Fruit fly (Drosophila melanogaster): ENCODE results near the gene Unc-115b.

- TF ChIP-seq CG9948 (tag; optimal IDR thresholded peaks at IDR 0.05) (no peak), CG8159 (tag; optimal IDR thresholded peaks at IDR 0.05) (no peak), CG14655 (GFP tag; optimal IDR thresholded peaks at IDR 0.05) (no peak), CG12605 (GFP tag; IDR thresholded peaks at IDR 0.05) (no peak), CG32121 (GFP tag; IDR thresholded peaks at IDR 0.05) (no peak), CG10348 (GFP tag; IDR thresholded peaks at IDR 0.05) (no peak), Pif1A (GFP tag; optimal IDR thresholded peaks at IDR 0.05) (no peak), CG15710 (tag; optimal IDR thresholded peaks at IDR 0.05) (no peak), rn (GFP tag; IDR thresholded peaks at IDR 0.05) (no peak), Pif1B (GFP tag; optimal IDR thresholded peaks at IDR 0.05) (no peak)
Observed at dm6 chr3R:9646104-9646707, 46.4 kb downstream of the Unc-115b start, which contains the start of gene Fst.
